Worm (Caenorhabditis elegans) whole organism, mixed stage, embryonic: ENCODE data around the gene C16A11.4.

ENCODE experiments used
- M03D4.4 ChIP-seq: sonication (generic microtip); optimal IDR thresholded peaks from 2 replicates; lab custom pipeline; 2017; ENCODE audit warnings: mild to moderate bottlenecking, missing genetic modification characterization, missing compliant biosample characterization
- bed-3 ChIP-seq: fragments of 200-800 bp; sonication (Bioruptor generic); optimal IDR thresholded peaks from 3 replicates; lab custom pipeline; 2018; ENCODE audit warnings: mild to moderate bottlenecking, missing genetic modification characterization, moderate library complexity, missing compliant biosample characterization
- blmp-1 ChIP-seq: fragments of 150-350 bp; optimal IDR thresholded peaks from 2 replicates; lab custom pipeline; 2014; ENCODE audit warnings: missing biosample characterization, missing genetic modification characterization
- ceh-39 ChIP-seq: fragments of 150-350 bp; optimal IDR thresholded peaks from 2 replicates; lab custom pipeline; 2014; ENCODE audit warnings: missing biosample characterization, missing genetic modification characterization
- ceh-43 ChIP-seq: fragments of 200-800 bp; sonication (Bioruptor generic); optimal IDR thresholded peaks from 2 replicates; lab custom pipeline; 2018; ENCODE audit warnings: mild to moderate bottlenecking, missing genetic modification characterization, moderate library complexity, missing compliant biosample characterization
- ceh-83 ChIP-seq: fragments of 200-800 bp; sonication (Bioruptor generic); optimal IDR thresholded peaks from 2 replicates; lab custom pipeline; 2018; ENCODE audit warnings: mild to moderate bottlenecking, missing genetic modification characterization, missing compliant biosample characterization
- ces-1 ChIP-seq: fragments of 150-350 bp; optimal IDR thresholded peaks from 2 replicates; lab custom pipeline; 2014; ENCODE audit warnings: missing biosample characterization, missing genetic modification reagents, missing genetic modification characterization
- cnd-1 ChIP-seq: fragments of 200-800 bp; sonication (Bioruptor generic); optimal IDR thresholded peaks from 2 replicates; lab custom pipeline; 2018; ENCODE audit warnings: mild to moderate bottlenecking, missing genetic modification characterization, missing compliant biosample characterization
- drap-1 ChIP-seq: fragments of 200-800 bp; sonication (Bioruptor generic); optimal IDR thresholded peaks from 3 replicates; lab custom pipeline; 2018; ENCODE audit warnings: mild to moderate bottlenecking, missing genetic modification characterization, missing compliant biosample characterization
- elt-1 ChIP-seq: sonication (generic microtip); optimal IDR thresholded peaks from 2 replicates; lab custom pipeline; 2017; ENCODE audit warnings: missing genetic modification characterization, mild to moderate bottlenecking, missing compliant biosample characterization, antibody characterized with exemption, moderate library complexity, borderline replicate concordance; ENCODE audit not compliant: insufficient read depth
- elt-3 ChIP-seq: fragments of 150-350 bp; optimal IDR thresholded peaks from 2 replicates; lab custom pipeline; 2014; ENCODE audit warnings: missing biosample characterization, missing genetic modification characterization
- flh-1 ChIP-seq: fragments of 200-800 bp; sonication (Bioruptor generic); optimal IDR thresholded peaks from 2 replicates; lab custom pipeline; 2018; ENCODE audit warnings: mild to moderate bottlenecking, missing genetic modification characterization, moderate library complexity, missing compliant biosample characterization
- ham-2 ChIP-seq: fragments of 200-800 bp; sonication (Bioruptor generic); optimal IDR thresholded peaks from 2 replicates; lab custom pipeline; 2018; ENCODE audit warnings: mild to moderate bottlenecking, missing genetic modification characterization, missing compliant biosample characterization
- hlh-1 ChIP-seq: fragments of 150-350 bp; optimal IDR thresholded peaks from 2 replicates; lab custom pipeline; 2014; ENCODE audit warnings: missing biosample characterization, missing genetic modification reagents, missing genetic modification characterization
- lin-13 ChIP-seq: fragments of 150-350 bp; optimal IDR thresholded peaks from 2 replicates; lab custom pipeline; 2014; ENCODE audit warnings: missing biosample characterization, missing genetic modification characterization
- lin-32 ChIP-seq: fragments of 200-800 bp; sonication (Bioruptor generic); optimal IDR thresholded peaks from 2 replicates; lab custom pipeline; 2018; ENCODE audit warnings: mild to moderate bottlenecking, missing genetic modification characterization, missing compliant biosample characterization
- lsy-2 ChIP-seq: fragments of 150-350 bp; optimal IDR thresholded peaks from 2 replicates; lab custom pipeline; 2014; ENCODE audit warnings: missing biosample characterization, missing genetic modification characterization
- mab-5 ChIP-seq: fragments of 150-350 bp; optimal IDR thresholded peaks from 2 replicates; lab custom pipeline; 2014; ENCODE audit warnings: missing biosample characterization, missing genetic modification characterization
- mep-1 ChIP-seq: fragments of 150-350 bp; optimal IDR thresholded peaks from 2 replicates; lab custom pipeline; 2017; ENCODE audit warnings: missing biosample characterization, missing genetic modification reagents, missing genetic modification characterization, inconsistent platforms
- mls-2 ChIP-seq: sonication (generic microtip); optimal IDR thresholded peaks from 2 replicates; lab custom pipeline; 2016; ENCODE audit warnings: mild to moderate bottlenecking, missing genetic modification characterization, moderate library complexity, missing compliant biosample characterization
- nhr-12 ChIP-seq: fragments of 150-350 bp; optimal IDR thresholded peaks from 2 replicates; lab custom pipeline; 2014; ENCODE audit warnings: missing biosample characterization, missing genetic modification characterization
- nhr-2 ChIP-seq: fragments of 150-350 bp; optimal IDR thresholded peaks from 2 replicates; lab custom pipeline; 2014; ENCODE audit warnings: missing biosample characterization, missing genetic modification characterization
- nhr-237 ChIP-seq: fragments of 150-350 bp; optimal IDR thresholded peaks from 2 replicates; lab custom pipeline; 2014; ENCODE audit warnings: missing biosample characterization, missing genetic modification characterization
- nhr-28 ChIP-seq: fragments of 150-350 bp; optimal IDR thresholded peaks from 2 replicates; lab custom pipeline; 2014; ENCODE audit warnings: missing biosample characterization, missing genetic modification characterization
- nhr-76 ChIP-seq: sonication (generic microtip); optimal IDR thresholded peaks from 2 replicates; lab custom pipeline; 2017; ENCODE audit warnings: missing biosample characterization, missing genetic modification characterization
- pha-4 ChIP-seq: fragments of 150-350 bp; optimal IDR thresholded peaks from 2 replicates; lab custom pipeline; 2018; ENCODE audit warnings: missing biosample characterization, missing genetic modification reagents, missing genetic modification characterization
- sem-2 ChIP-seq: fragments of 200-800 bp; sonication (Bioruptor generic); optimal IDR thresholded peaks from 2 replicates; lab custom pipeline; 2018; ENCODE audit warnings: mild to moderate bottlenecking, missing genetic modification characterization, missing compliant biosample characterization
- snpc-4 ChIP-seq: fragments of 150-350 bp; optimal IDR thresholded peaks from 2 replicates; lab custom pipeline; 2014; ENCODE audit warnings: missing biosample characterization, missing genetic modification characterization
- sptf-1 ChIP-seq: sonication (generic microtip); optimal IDR thresholded peaks from 2 replicates; lab custom pipeline; 2017; ENCODE audit warnings: mild to moderate bottlenecking, missing genetic modification characterization, moderate library complexity, missing compliant biosample characterization
- tbx-8 ChIP-seq: fragments of 200-800 bp; sonication (Bioruptor generic); optimal IDR thresholded peaks from 2 replicates; lab custom pipeline; 2018; ENCODE audit warnings: mild to moderate bottlenecking, missing genetic modification characterization, moderate library complexity, missing compliant biosample characterization
- unc-120 ChIP-seq: sonication (generic microtip); optimal IDR thresholded peaks from 2 replicates; lab custom pipeline; 2017; ENCODE audit warnings: missing genetic modification characterization, missing compliant biosample characterization; ENCODE audit not compliant: poor library complexity, severe bottlenecking
- unc-39 ChIP-seq: fragments of 150-350 bp; optimal IDR thresholded peaks from 2 replicates; lab custom pipeline; 2014; ENCODE audit warnings: missing biosample characterization, missing genetic modification characterization
- unc-62 ChIP-seq: fragments of 150-350 bp; optimal IDR thresholded peaks from 2 replicates; lab custom pipeline; 2014; ENCODE audit warnings: missing biosample characterization, missing genetic modification reagents, missing genetic modification characterization
- zip-8 ChIP-seq: fragments of 150-350 bp; optimal IDR thresholded peaks from 2 replicates; lab custom pipeline; 2014; ENCODE audit warnings: missing biosample characterization, missing genetic modification characterization
- ztf-11 ChIP-seq: fragments of 150-350 bp; optimal IDR thresholded peaks from 2 replicates; lab custom pipeline; 2014; ENCODE audit warnings: missing biosample characterization, missing genetic modification characterization

Gene C16A11.4

ce11 chrII:4228112-4228770, 1.4 kb downstream of the C16A11.4 start:
- no peak for TF ChIP-seq sem-2 (GFP tag; lab: Kevin White, UChicago)
- no peak for TF ChIP-seq drap-1
- no peak for TF ChIP-seq mep-1 (tag; lab: Kevin White, UChicago)
- TF ChIP-seq snpc-4 (tag; lab: Kevin White, UChicago): no peak
- TF ChIP-seq zip-8 (tag; lab: Kevin White, UChicago): no peak
- no peak for TF ChIP-seq unc-120 (tag; lab: Kevin White, UChicago)

ce11 chrII:4229106-4229708, 2.4 kb downstream of the C16A11.4 start, which contains the start of gene C16A11.3:
C16A11.3 (plus strand) TSS chrII:4229545.
- TF ChIP-seq zip-8 (tag; lab: Kevin White, UChicago): no peak
- TF ChIP-seq drap-1: no peak
- TF ChIP-seq ces-1 (GFP tag; lab: Kevin White, UChicago): no peak
- TF ChIP-seq cnd-1 (tag; lab: Kevin White, UChicago): no peak
- TF ChIP-seq snpc-4 (tag; lab: Kevin White, UChicago): no peak
- no peak for TF ChIP-seq sptf-1 (tag; lab: Kevin White, UChicago)
- TF ChIP-seq mls-2 (tag; lab: Kevin White, UChicago): no peak
- no peak for TF ChIP-seq ceh-83 (GFP tag; lab: Kevin White, UChicago)
- no peak for TF ChIP-seq lin-13 (tag; lab: Kevin White, UChicago)
- TF ChIP-seq bed-3: no peak
- no peak for TF ChIP-seq lin-32 (GFP tag; lab: Kevin White, UChicago)
- no peak for TF ChIP-seq nhr-237 (tag; lab: Kevin White, UChicago)
- TF ChIP-seq elt-1: no peak
- no peak for TF ChIP-seq nhr-28 (tag; lab: Kevin White, UChicago)

DNA sequence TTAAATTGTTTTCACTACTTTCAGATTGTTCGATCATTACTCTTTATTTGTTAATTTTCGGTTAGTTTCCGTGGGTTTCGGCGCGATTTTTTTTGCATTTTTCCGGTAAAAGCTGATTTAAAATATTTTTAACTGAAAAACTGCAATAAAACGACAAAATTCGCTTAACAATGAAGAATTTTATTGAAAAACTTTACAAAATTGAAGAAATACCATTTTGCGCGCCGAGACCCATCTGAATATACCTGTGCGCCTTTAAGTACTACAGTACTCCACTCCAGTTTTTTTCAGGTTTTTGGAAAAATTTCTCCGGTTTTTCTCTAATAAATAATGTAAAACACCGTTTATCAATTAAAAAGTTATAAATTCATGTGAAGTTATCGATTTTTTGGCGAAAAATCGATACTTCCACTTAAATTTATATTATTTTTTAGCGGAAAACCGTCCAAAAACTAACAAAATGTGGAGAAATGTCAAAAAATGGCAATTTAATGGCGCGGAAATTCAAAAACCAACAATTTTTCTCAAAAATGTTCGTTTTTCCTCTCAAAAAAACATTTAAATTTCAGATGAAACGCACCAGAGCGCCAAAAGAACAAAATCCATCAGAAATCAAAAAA, 4.1 kb downstream of the C16A11.4 start, which contains the start of gene C16A11.10:
TSS of gene C16A11.10 (plus strand) at position 570 of the 620 bp plus-strand sequence.
- no peak for TF ChIP-seq zip-8 (tag; lab: Kevin White, UChicago)
- TF ChIP-seq blmp-1 (tag; lab: Kevin White, UChicago): no peak
- no peak for TF ChIP-seq lsy-2
- no peak for TF ChIP-seq ceh-43
- TF ChIP-seq nhr-76: no peak
- TF ChIP-seq unc-62 (GFP tag; lab: Kevin White, UChicago): no peak
- no peak for TF ChIP-seq ceh-39 (tag; lab: Kevin White, UChicago)
- no peak for TF ChIP-seq nhr-2
- no peak for TF ChIP-seq ham-2 (GFP tag; lab: Kevin White, UChicago)
- TF ChIP-seq, all 35 proteins: peak for 0

ce11 chrII:4235959-4236358, 9.1 kb downstream of the C16A11.4 start, which contains the start of gene fbxc-43:
fbxc-43 (minus strand) TSS chrII:4235996.
- no peak for TF ChIP-seq pha-4 (tag; lab: Kevin White, UChicago)
- no peak for TF ChIP-seq unc-39 (tag; lab: Kevin White, UChicago)
- no peak for TF ChIP-seq unc-120 (tag; lab: Kevin White, UChicago)
- no peak for TF ChIP-seq mab-5 (tag; lab: Kevin White, UChicago)
- no peak for TF ChIP-seq M03D4.4
- TF ChIP-seq ceh-43: no peak
- no peak for TF ChIP-seq hlh-1 (tag; lab: Kevin White, UChicago)
- no peak for TF ChIP-seq nhr-28 (tag; lab: Kevin White, UChicago)
- TF ChIP-seq bed-3: no peak
- no peak for TF ChIP-seq lsy-2

DNA sequence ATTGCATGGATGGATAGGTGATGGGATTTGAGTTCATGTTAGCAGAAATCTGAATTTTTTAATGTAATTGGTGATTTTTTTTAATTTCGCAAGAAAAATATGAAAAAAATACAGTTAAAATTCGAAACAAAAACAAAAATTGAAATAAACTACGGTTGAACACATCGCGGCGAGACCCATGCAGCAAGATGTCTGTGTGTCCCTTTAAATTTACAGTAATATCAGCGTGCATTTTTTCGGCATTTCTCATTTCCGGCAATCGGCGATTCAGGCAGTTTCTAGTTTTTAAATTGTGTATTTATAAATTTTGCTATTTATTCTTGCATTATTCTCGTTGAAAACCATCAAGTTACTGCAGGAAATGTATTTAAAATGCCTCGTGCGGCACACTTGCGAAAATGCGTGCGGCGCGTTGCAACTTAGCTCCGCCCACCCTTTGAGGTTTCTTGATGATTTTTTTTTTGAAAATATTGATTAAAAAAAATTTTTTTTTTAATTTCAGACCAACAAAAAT, 10.9 kb downstream of the C16A11.4 start, which contains the start of the genes fbxc-44 and C16A11.2:
TSS of gene fbxc-44 (minus strand) at position 51 of the 514 bp plus-strand sequence.
TSS of gene C16A11.2 (plus strand) at position 503 of the 514 bp plus-strand sequence.
- TF ChIP-seq mep-1 (tag; lab: Kevin White, UChicago): peak; percentile 69
- no peak for TF ChIP-seq unc-39 (tag; lab: Kevin White, UChicago)
- no peak for TF ChIP-seq tbx-8 (GFP tag; lab: Kevin White, UChicago)
- TF ChIP-seq zip-8 (tag; lab: Kevin White, UChicago): no peak
- peak; percentile 58 for TF ChIP-seq lsy-2
- TF ChIP-seq hlh-1 (tag; lab: Kevin White, UChicago): peak; percentile 40
- peak; percentile 49 for TF ChIP-seq drap-1
- no peak for TF ChIP-seq flh-1 (GFP tag; lab: Kevin White, UChicago)
- TF ChIP-seq nhr-28 (tag; lab: Kevin White, UChicago): no peak
- peak; percentile 0 for TF ChIP-seq lin-32 (GFP tag; lab: Kevin White, UChicago)
- no peak for TF ChIP-seq nhr-12 (tag; lab: Kevin White, UChicago)
- TF ChIP-seq ceh-83 (GFP tag; lab: Kevin White, UChicago): peak; percentile 76
- TF ChIP-seq mls-2 (tag; lab: Kevin White, UChicago): peak; percentile 69
- TF ChIP-seq pha-4 (tag; lab: Kevin White, UChicago): no peak
- peak; percentile 54 for TF ChIP-seq ztf-11
- TF ChIP-seq nhr-237 (tag; lab: Kevin White, UChicago): no peak
- no peak for TF ChIP-seq elt-3 (tag; lab: Kevin White, UChicago)
- TF ChIP-seq ces-1 (GFP tag; lab: Kevin White, UChicago): no peak
- no peak for TF ChIP-seq nhr-2
- peak; percentile 21 for TF ChIP-seq blmp-1 (tag; lab: Kevin White, UChicago)
- no peak for TF ChIP-seq nhr-76
- peak; percentile 40 for TF ChIP-seq ham-2 (GFP tag; lab: Kevin White, UChicago)
- TF ChIP-seq sptf-1 (tag; lab: Kevin White, UChicago): peak; percentile 89
- peak; percentile 12 for TF ChIP-seq elt-1
- TF ChIP-seq unc-62 (GFP tag; lab: Kevin White, UChicago): no peak
- no peak for TF ChIP-seq ceh-39 (tag; lab: Kevin White, UChicago)
- TF ChIP-seq sem-2 (GFP tag; lab: Kevin White, UChicago): peak; percentile 15
- TF ChIP-seq mab-5 (tag; lab: Kevin White, UChicago): peak; percentile 55
- TF ChIP-seq snpc-4 (tag; lab: Kevin White, UChicago): no peak
